Fruit fly (Drosophila melanogaster) whole organism, embryonic: Measurements from ENCODE around the gene Ripalpha.

ENCODE experiments used
- Asciz ChIP-seq: fragments of 200-800 bp; sonication (Bioruptor generic); optimal IDR thresholded peaks from 2 replicates; lab custom pipeline; 2017; ENCODE audit warnings: missing biosample characterization, mild to moderate bottlenecking, missing genetic modification characterization, missing genetic modification reagents
- CG1024 ChIP-seq: fragments of 200-800 bp; sonication (Bioruptor generic); IDR thresholded peaks from 2 replicates; pipeline ENCODE4 v1.3.6; 2022; ENCODE audit warnings: missing biosample characterization, missing genetic modification characterization
- CG10979 ChIP-seq: fragments of 200-800 bp; sonication (Bioruptor generic); optimal IDR thresholded peaks from 2 replicates; lab custom pipeline; 2018; ENCODE audit warnings: missing biosample characterization, mild to moderate bottlenecking, missing genetic modification characterization, moderate library complexity
- CG15011 ChIP-seq: fragments of 200-800 bp; sonication (Bioruptor generic); optimal IDR thresholded peaks from 3 replicates; lab custom pipeline; 2018; ENCODE audit warnings: missing biosample characterization, mild to moderate bottlenecking, missing genetic modification characterization
- CG15514 ChIP-seq: fragments of 200-800 bp; sonication (Bioruptor generic); optimal IDR thresholded peaks from 3 replicates; lab custom pipeline; 2017; ENCODE audit warnings: missing biosample characterization, missing genetic modification characterization, mild to moderate bottlenecking, moderate library complexity, missing genetic modification reagents
- CG17361 ChIP-seq: fragments of 200-800 bp; sonication (Bioruptor generic); IDR thresholded peaks from 3 replicates; pipeline ENCODE4 v1.3.6; 2022; ENCODE audit warnings: missing biosample characterization, missing genetic modification characterization
- CG17385 ChIP-seq: fragments of 200-800 bp; sonication (Bioruptor generic); optimal IDR thresholded peaks from 3 replicates; lab custom pipeline; 2018; ENCODE audit warnings: missing biosample characterization, mild to moderate bottlenecking, missing genetic modification characterization
- CG17802 ChIP-seq: fragments of 200-800 bp; sonication (Bioruptor generic); optimal IDR thresholded peaks from 2 replicates; lab custom pipeline; 2018; ENCODE audit warnings: missing biosample characterization, mild to moderate bottlenecking, missing genetic modification characterization, moderate library complexity
- CG2712 ChIP-seq: fragments of 200-800 bp; optimal IDR thresholded peaks from 3 replicates; lab custom pipeline; 2019; ENCODE audit warnings: missing biosample characterization, mild to moderate bottlenecking, missing genetic modification characterization, moderate library complexity
- CG2889 ChIP-seq: fragments of 200-800 bp; sonication (Bioruptor generic); IDR thresholded peaks from 3 replicates; pipeline ENCODE4 v1.3.6; 2022; ENCODE audit warnings: missing biosample characterization, missing genetic modification characterization
- CG30020 ChIP-seq: fragments of 200-800 bp; optimal IDR thresholded peaks from 2 replicates; lab custom pipeline; 2019; ENCODE audit warnings: missing biosample characterization, mild to moderate bottlenecking, missing genetic modification characterization, moderate library complexity
- CG34422 ChIP-seq: fragments of 200-800 bp; sonication (Bioruptor generic); IDR thresholded peaks from 3 replicates; pipeline ENCODE4 v1.3.6; 2022; ENCODE audit warnings: missing biosample characterization, missing genetic modification characterization
- CG3995 ChIP-seq: fragments of 200-800 bp; sonication (Bioruptor generic); optimal IDR thresholded peaks from 3 replicates; lab custom pipeline; 2016; ENCODE audit warnings: missing biosample characterization, missing genetic modification characterization
- CG43689 ChIP-seq: fragments of 200-800 bp; sonication (Bioruptor generic); IDR thresholded peaks from 2 replicates; pipeline ENCODE4 v1.3.6; 2022; ENCODE audit warnings: missing biosample characterization, missing genetic modification characterization
- CG4854 ChIP-seq: fragments of 200-800 bp; sonication (Bioruptor generic); optimal IDR thresholded peaks from 2 replicates; lab custom pipeline; 2016; ENCODE audit warnings: missing biosample characterization, missing genetic modification characterization, inconsistent platforms
- CG5180 ChIP-seq: fragments of 200-800 bp; sonication (Bioruptor generic); optimal IDR thresholded peaks from 3 replicates; lab custom pipeline; 2017; ENCODE audit warnings: missing biosample characterization, missing genetic modification characterization, mild to moderate bottlenecking, moderate library complexity, missing genetic modification reagents
- CG6813 ChIP-seq: fragments of 200-800 bp; sonication (Bioruptor generic); optimal IDR thresholded peaks from 2 replicates; lab custom pipeline; 2017; ENCODE audit warnings: missing biosample characterization, missing genetic modification characterization, mild to moderate bottlenecking, moderate library complexity, missing genetic modification reagents
- CG7372 ChIP-seq: fragments of 200-800 bp; sonication (Bioruptor generic); IDR thresholded peaks from 2 replicates; pipeline ENCODE4 v1.3.6; 2022; ENCODE audit warnings: missing biosample characterization, missing genetic modification characterization
- CG7928 ChIP-seq: fragments of 200-800 bp; sonication (Bioruptor generic); optimal IDR thresholded peaks from 2 replicates; lab custom pipeline; 2017; ENCODE audit warnings: missing biosample characterization, mild to moderate bottlenecking, missing genetic modification characterization
- CG8944 ChIP-seq: fragments of 200-800 bp; sonication (Bioruptor generic); optimal IDR thresholded peaks from 3 replicates; lab custom pipeline; 2016; ENCODE audit warnings: missing biosample characterization, missing genetic modification characterization
- CG9215 ChIP-seq: fragments of 200-800 bp; sonication (Bioruptor generic); IDR thresholded peaks from 2 replicates; pipeline ENCODE4 v1.3.6; 2022; ENCODE audit warnings: missing biosample characterization, missing genetic modification characterization
- D19A ChIP-seq: fragments of 200-800 bp; optimal IDR thresholded peaks from 3 replicates; lab custom pipeline; 2019; ENCODE audit warnings: missing biosample characterization, mild to moderate bottlenecking, missing genetic modification characterization, moderate library complexity
- Dll ChIP-seq: fragments of 200-800 bp; sonication (Bioruptor generic); IDR thresholded peaks from 4 replicates; pipeline ENCODE4 v1.3.6; 2022; ENCODE audit warnings: missing biosample characterization, missing genetic modification characterization; ENCODE audit not compliant: partially characterized antibody
- Elba2 ChIP-seq: fragments of 200-800 bp; sonication (Bioruptor generic); optimal IDR thresholded peaks from 3 replicates; lab custom pipeline; 2016; ENCODE audit warnings: missing biosample characterization, missing genetic modification characterization
- H2.0 ChIP-seq: fragments of 200-800 bp; sonication (Bioruptor generic); IDR thresholded peaks from 2 replicates; pipeline ENCODE4 v1.3.6; 2022; ENCODE audit warnings: missing biosample characterization, missing genetic modification characterization
- Nf-YA ChIP-seq: fragments of 200-800 bp; sonication (Bioruptor generic); IDR thresholded peaks from 2 replicates; pipeline ENCODE4 v1.3.6; 2022; ENCODE audit warnings: missing biosample characterization, missing genetic modification characterization
- Xrp1 ChIP-seq: fragments of 200-800 bp; sonication (Bioruptor generic); IDR thresholded peaks from 2 replicates; pipeline ENCODE4 v1.3.6; 2022; ENCODE audit warnings: missing biosample characterization, missing genetic modification characterization
- YL-1 ChIP-seq: fragments of 200-800 bp; sonication (Bioruptor generic); optimal IDR thresholded peaks from 3 replicates; lab custom pipeline; 2017; ENCODE audit warnings: missing biosample characterization, mild to moderate bottlenecking, missing genetic modification characterization
- al ChIP-seq: fragments of 200-800 bp; sonication (Bioruptor generic); IDR thresholded peaks from 2 replicates; pipeline ENCODE4 v1.3.6; 2022; ENCODE audit warnings: missing biosample characterization, missing genetic modification characterization
- ash1 ChIP-seq: fragments of 200-800 bp; sonication (Bioruptor generic); optimal IDR thresholded peaks from 2 replicates; lab custom pipeline; 2018; ENCODE audit warnings: missing biosample characterization, mild to moderate bottlenecking, missing genetic modification characterization
- ato ChIP-seq: fragments of 200-800 bp; sonication (Bioruptor generic); IDR thresholded peaks from 2 replicates; pipeline ENCODE4 v1.3.6; 2022; ENCODE audit warnings: missing biosample characterization, missing genetic modification characterization; ENCODE audit not compliant: partially characterized antibody
- br ChIP-seq: fragments of >200 bp; optimal IDR thresholded peaks from 2 replicates; lab custom pipeline; 2017
- chn ChIP-seq: fragments of 200-800 bp; sonication (Bioruptor generic); optimal IDR thresholded peaks from 2 replicates; lab custom pipeline; 2016; ENCODE audit warnings: missing biosample characterization, missing genetic modification characterization
- crp ChIP-seq, 2 experiments: fragments of 200-800 bp; sonication (Bioruptor generic); optimal IDR thresholded peaks; 2 replicates in 1 of 2; 3 replicates in 1 of 2; lab custom pipeline; 2017; ENCODE audit warnings: missing biosample characterization in 2 of 2, missing genetic modification characterization in 2 of 2, mild to moderate bottlenecking in 1 of 2, moderate library complexity in 1 of 2
- dan ChIP-seq: fragments of 200-800 bp; sonication (Bioruptor generic); IDR thresholded peaks from 2 replicates; pipeline ENCODE4 v1.3.6; 2022; ENCODE audit warnings: missing biosample characterization, missing genetic modification characterization
- fu2 ChIP-seq: fragments of 200-800 bp; sonication (Bioruptor generic); optimal IDR thresholded peaks from 2 replicates; lab custom pipeline; 2016; ENCODE audit warnings: missing biosample characterization, missing genetic modification characterization
- gfzf ChIP-seq: fragments of 200-800 bp; sonication (Bioruptor generic); optimal IDR thresholded peaks from 2 replicates; lab custom pipeline; 2016; ENCODE audit warnings: missing biosample characterization, mild to moderate bottlenecking, missing genetic modification characterization, moderate library complexity
- gro ChIP-seq: fragments of 200-800 bp; sonication (Bioruptor generic); optimal IDR thresholded peaks from 2 replicates; lab custom pipeline; 2016; ENCODE audit warnings: missing biosample characterization, missing genetic modification characterization
- jing ChIP-seq: fragments of 200-800 bp; sonication (Bioruptor generic); optimal IDR thresholded peaks from 2 replicates; lab custom pipeline; 2018; ENCODE audit warnings: missing biosample characterization, mild to moderate bottlenecking, missing genetic modification characterization
- klu ChIP-seq: fragments of 200-800 bp; sonication (Bioruptor generic); IDR thresholded peaks from 2 replicates; pipeline ENCODE4 v1.3.6; 2022; ENCODE audit warnings: missing biosample characterization, missing genetic modification characterization
- mam ChIP-seq: fragments of 200-800 bp; sonication (Bioruptor generic); optimal IDR thresholded peaks from 3 replicates; lab custom pipeline; 2016; ENCODE audit warnings: missing biosample characterization, missing genetic modification characterization
- ranshi ChIP-seq: fragments of 200-800 bp; sonication (Bioruptor generic); IDR thresholded peaks from 2 replicates; pipeline ENCODE4 v1.3.6; 2022; ENCODE audit warnings: missing biosample characterization, missing genetic modification characterization
- rib ChIP-seq: fragments of 200-800 bp; sonication (Bioruptor generic); IDR thresholded peaks from 2 replicates; pipeline ENCODE4 v1.3.6; 2022; ENCODE audit warnings: missing biosample characterization, missing genetic modification characterization
- scrt ChIP-seq: fragments of 200-800 bp; sonication (Bioruptor generic); optimal IDR thresholded peaks from 2 replicates; lab custom pipeline; 2018; ENCODE audit warnings: missing biosample characterization, mild to moderate bottlenecking, missing genetic modification characterization, moderate library complexity
- sd ChIP-seq: fragments of 200-800 bp; sonication (Bioruptor generic); optimal IDR thresholded peaks from 3 replicates; lab custom pipeline; 2018; ENCODE audit warnings: missing biosample characterization, mild to moderate bottlenecking, missing genetic modification characterization, moderate library complexity
- sim ChIP-seq: fragments of 200-800 bp; sonication (Bioruptor generic); IDR thresholded peaks from 2 replicates; pipeline ENCODE4 v1.3.6; 2022; ENCODE audit warnings: missing biosample characterization, missing genetic modification characterization
- slp2 ChIP-seq: fragments of 200-800 bp; sonication (Bioruptor generic); optimal IDR thresholded peaks from 2 replicates; lab custom pipeline; 2016; ENCODE audit warnings: missing biosample characterization, missing genetic modification characterization
- so ChIP-seq: fragments of 200-800 bp; sonication (Bioruptor generic); IDR thresholded peaks from 3 replicates; pipeline ENCODE4 v1.3.6; 2022; ENCODE audit warnings: missing biosample characterization, missing genetic modification characterization
- sqz ChIP-seq: fragments of 200-800 bp; sonication (Bioruptor generic); optimal IDR thresholded peaks from 3 replicates; lab custom pipeline; 2018; ENCODE audit warnings: missing biosample characterization, mild to moderate bottlenecking, missing genetic modification characterization
- ttk ChIP-seq: fragments of 200-800 bp; sonication (Bioruptor generic); IDR thresholded peaks from 2 replicates; pipeline ENCODE4 v2.1.2; 2022; ENCODE audit warnings: missing biosample characterization, missing genetic modification characterization
- vfl ChIP-seq: fragments of 200-800 bp; sonication (Bioruptor generic); optimal IDR thresholded peaks from 2 replicates; lab custom pipeline; 2016; ENCODE audit warnings: missing biosample characterization, missing genetic modification characterization
- zen2 ChIP-seq: fragments of 200-800 bp; sonication (Bioruptor generic); IDR thresholded peaks from 3 replicates; pipeline ENCODE4 v1.3.6; 2022; ENCODE audit warnings: missing biosample characterization, missing genetic modification characterization; ENCODE audit not compliant: partially characterized antibody
- zfh1 ChIP-seq: fragments of 200-800 bp; sonication (Bioruptor generic); IDR thresholded peaks from 3 replicates; pipeline ENCODE4 v1.3.6; 2022; ENCODE audit warnings: missing biosample characterization, missing genetic modification characterization

The Ripalpha gene

dm6 chr2L:10231092-10231494, 30.3 kb upstream of the Ripalpha start:
- TF ChIP-seq al (GFP tag; lab: Robert Waterston, UW) (no peak), CG2889 (GFP tag; lab: Robert Waterston, UW) (no peak), Xrp1 (no peak), scrt (GFP tag; lab: Kevin White, UChicago) (no peak), CG8944 (GFP tag; lab: Kevin White, UChicago) (no peak), CG1024 (GFP tag; lab: Robert Waterston, UW) (no peak), sd (tag; lab: Kevin White, UChicago) (peak; percentile 84), klu (GFP tag; lab: Robert Waterston, UW) (no peak), CG17802 (tag; lab: Kevin White, UChicago) (no peak), sqz (no peak), CG5180 (peak; percentile 18), CG7372 (GFP tag; lab: Robert Waterston, UW) (no peak), CG30020 (tag; lab: Kevin White, UChicago) (no peak), CG4854 (GFP tag; lab: Kevin White, UChicago) (no peak), vfl (no peak), Asciz (GFP tag; lab: Kevin White, UChicago) (no peak), Dll (GFP tag; lab: Robert Waterston, UW) (no peak), zen2 (GFP tag; lab: Robert Waterston, UW) (no peak), YL-1 (GFP tag; lab: Kevin White, UChicago) (no peak), slp2 (GFP tag; lab: Kevin White, UChicago) (no peak), chn (GFP tag; lab: Kevin White, UChicago) (no peak), sim (no peak), CG2712 (tag; lab: Kevin White, UChicago) (peak; percentile 6), rib (0 out of 2 replicates have a peak, but pooled peaks have one; percentile 58), jing (GFP tag; lab: Kevin White, UChicago) (no peak), dan (no peak), Elba2 (GFP tag; lab: Kevin White, UChicago) (no peak), ranshi (GFP tag; lab: Robert Waterston, UW) (no peak), H2.0 (no peak), Nf-YA (GFP tag; lab: Robert Waterston, UW) (no peak), ato (no peak), D19A (no peak), CG10979 (no peak), CG15514 (GFP tag; lab: Kevin White, UChicago) (no peak), fu2 (no peak), crp (GFP tag; optimal IDR thresholded peaks at IDR 0.05; lab: Kevin White, UChicago) (no peak), gro (GFP tag; lab: Kevin White, UChicago) (no peak), CG7928 (GFP tag; lab: Kevin White, UChicago) (no peak), CG17385 (peak; percentile 19), br (no peak), CG6813 (GFP tag; lab: Kevin White, UChicago) (no peak), ttk (GFP tag; lab: Robert Waterston, UW) (no peak), CG34422 (GFP tag; lab: Robert Waterston, UW) (no peak), CG15011 (GFP tag; lab: Kevin White, UChicago) (no peak), CG17361 (GFP tag; lab: Robert Waterston, UW) (no peak), gfzf (GFP tag; lab: Kevin White, UChicago) (no peak), CG3995 (GFP tag; lab: Kevin White, UChicago) (no peak), CG9215 (GFP tag; lab: Robert Waterston, UW) (no peak), mam (GFP tag; lab: Kevin White, UChicago) (peak; percentile 54), ash1 (no peak), zfh1 (GFP tag; lab: Robert Waterston, UW) (no peak), CG43689 (no peak), so (GFP tag; lab: Robert Waterston, UW) (0 out of 3 replicates have a peak, but pooled peaks have one; percentile 25)
